Worm (Caenorhabditis elegans) whole organism, mixed stage, embryonic: ENCODE results near the gene D1014.6.

Experiments
- ceh-39 ChIP-seq: fragments of 150-350 bp; optimal IDR thresholded peaks from 2 replicates; lab custom pipeline; 2014; ENCODE audit warnings: missing biosample characterization, missing genetic modification characterization
- ceh-43 ChIP-seq: fragments of 200-800 bp; sonication (Bioruptor generic); optimal IDR thresholded peaks from 2 replicates; lab custom pipeline; 2018; ENCODE audit warnings: mild to moderate bottlenecking, missing genetic modification characterization, moderate library complexity, missing compliant biosample characterization
- ces-1 ChIP-seq: fragments of 150-350 bp; optimal IDR thresholded peaks from 2 replicates; lab custom pipeline; 2014; ENCODE audit warnings: missing biosample characterization, missing genetic modification reagents, missing genetic modification characterization
- ham-2 ChIP-seq: fragments of 200-800 bp; sonication (Bioruptor generic); optimal IDR thresholded peaks from 2 replicates; lab custom pipeline; 2018; ENCODE audit warnings: mild to moderate bottlenecking, missing genetic modification characterization, missing compliant biosample characterization
- lin-13 ChIP-seq: fragments of 150-350 bp; optimal IDR thresholded peaks from 2 replicates; lab custom pipeline; 2014; ENCODE audit warnings: missing biosample characterization, missing genetic modification characterization
- mab-5 ChIP-seq: fragments of 150-350 bp; optimal IDR thresholded peaks from 2 replicates; lab custom pipeline; 2014; ENCODE audit warnings: missing biosample characterization, missing genetic modification characterization
- mep-1 ChIP-seq: fragments of 150-350 bp; optimal IDR thresholded peaks from 2 replicates; lab custom pipeline; 2017; ENCODE audit warnings: missing biosample characterization, missing genetic modification reagents, missing genetic modification characterization, inconsistent platforms
- nhr-12 ChIP-seq: fragments of 150-350 bp; optimal IDR thresholded peaks from 2 replicates; lab custom pipeline; 2014; ENCODE audit warnings: missing biosample characterization, missing genetic modification characterization
- nhr-2 ChIP-seq: fragments of 150-350 bp; optimal IDR thresholded peaks from 2 replicates; lab custom pipeline; 2014; ENCODE audit warnings: missing biosample characterization, missing genetic modification characterization
- nhr-237 ChIP-seq: fragments of 150-350 bp; optimal IDR thresholded peaks from 2 replicates; lab custom pipeline; 2014; ENCODE audit warnings: missing biosample characterization, missing genetic modification characterization
- pha-4 ChIP-seq: fragments of 150-350 bp; optimal IDR thresholded peaks from 2 replicates; lab custom pipeline; 2018; ENCODE audit warnings: missing biosample characterization, missing genetic modification reagents, missing genetic modification characterization
- snpc-4 ChIP-seq: fragments of 150-350 bp; optimal IDR thresholded peaks from 2 replicates; lab custom pipeline; 2014; ENCODE audit warnings: missing biosample characterization, missing genetic modification characterization
- unc-62 ChIP-seq: fragments of 150-350 bp; optimal IDR thresholded peaks from 2 replicates; lab custom pipeline; 2014; ENCODE audit warnings: missing biosample characterization, missing genetic modification reagents, missing genetic modification characterization

- TF ChIP-seq lin-13 (tag; lab: Kevin White, UChicago): no peak
- no peak for TF ChIP-seq ceh-39 (tag; lab: Kevin White, UChicago)
- TF ChIP-seq unc-62 (GFP tag; lab: Kevin White, UChicago): no peak
- no peak for TF ChIP-seq ceh-43 (GFP tag; lab: Kevin White, UChicago)
- no peak for TF ChIP-seq mab-5 (tag; lab: Kevin White, UChicago)
- no peak for TF ChIP-seq mep-1 (tag; lab: Kevin White, UChicago)
- TF ChIP-seq nhr-12 (tag; lab: Kevin White, UChicago): no peak
- no peak for TF ChIP-seq ces-1 (GFP tag; lab: Kevin White, UChicago)
- TF ChIP-seq nhr-2 (tag; lab: Kevin White, UChicago): no peak
- no peak for TF ChIP-seq snpc-4 (tag; lab: Kevin White, UChicago)
- no peak for TF ChIP-seq pha-4 (tag; lab: Kevin White, UChicago)
- TF ChIP-seq ham-2 (GFP tag; lab: Kevin White, UChicago): no peak
- TF ChIP-seq nhr-237 (tag; lab: Kevin White, UChicago): no peak
These were observed 23.5 kb downstream of the D1014.6 start for ce11 chrV:8144515-8144914.
